Fruit fly (Drosophila melanogaster): ENCODE results near the gene CG33710.
A peak's percentile ranks its signal among the peaks of the same experiment; 100 is the strongest.

CG33710 gene

dm6 chr3L:20000878-20001640, 48.5 kb upstream of the CG33710 start (continued):
- no peak for TF ChIP-seq Kr (GFP tag; optimal IDR thresholded peaks at IDR 0.05)
- no peak for TF ChIP-seq CG17328 (GFP tag; IDR thresholded peaks at IDR 0.05)
- no peak for TF ChIP-seq hkb (optimal IDR thresholded peaks at IDR 0.05)
- TF ChIP-seq hkb (GFP tag; IDR thresholded peaks at IDR 0.05): no peak
- no peak for TF ChIP-seq CG34422 (GFP tag; IDR thresholded peaks at IDR 0.05)
- TF ChIP-seq NC2β (GFP tag; optimal IDR thresholded peaks at IDR 0.05): no peak
- peak in 1 of 2 experiments; percentile 91 for TF ChIP-seq Pdp1 (GFP tag; optimal IDR thresholded peaks at IDR 0.05)
- TF ChIP-seq CG32772 (GFP tag; IDR thresholded peaks at IDR 0.05): no peak
- TF ChIP-seq CG16863 (GFP tag; optimal IDR thresholded peaks at IDR 0.05): no peak
- TF ChIP-seq br (optimal IDR thresholded peaks at IDR 0.05): no peak
- TF ChIP-seq prd (optimal IDR thresholded peaks at IDR 0.05): no peak
- TF ChIP-seq prd (GFP tag; IDR thresholded peaks at IDR 0.05): no peak
- no peak for TF ChIP-seq Lhr (GFP tag; optimal IDR thresholded peaks at IDR 0.05)
- no peak for TF ChIP-seq repo (GFP tag; optimal IDR thresholded peaks at IDR 0.05)
- no peak for TF ChIP-seq fru (optimal IDR thresholded peaks at IDR 0.05)
- no peak for TF ChIP-seq CG3281 (GFP tag; optimal IDR thresholded peaks at IDR 0.05)
- TF ChIP-seq CG2116 (GFP tag; optimal IDR thresholded peaks at IDR 0.05): peak; percentile 23
- TF ChIP-seq bsh (GFP tag; optimal IDR thresholded peaks at IDR 0.05): no peak
- TF ChIP-seq her (GFP tag; optimal IDR thresholded peaks at IDR 0.05): no peak
- no peak for TF ChIP-seq Poxn (GFP tag; IDR thresholded peaks at IDR 0.05)
- no peak for TF ChIP-seq CG32767 (GFP tag; IDR thresholded peaks at IDR 0.05)
- no peak for TF ChIP-seq jumu (GFP tag; optimal IDR thresholded peaks at IDR 0.05)
- no peak for TF ChIP-seq HmgZ (tag; optimal IDR thresholded peaks at IDR 0.05)
- TF ChIP-seq CG4730 (GFP tag; IDR thresholded peaks at IDR 0.05): no peak
- TF ChIP-seq crp (GFP tag; optimal IDR thresholded peaks at IDR 0.05): no peak
- no peak for TF ChIP-seq vnd (GFP tag; IDR thresholded peaks at IDR 0.05; ENCODE audit: partially characterized antibody)
- no peak for TF ChIP-seq Atf-2 (GFP tag; optimal IDR thresholded peaks at IDR 0.05)
- peak; percentile 97 for TF ChIP-seq pfk (GFP tag; optimal IDR thresholded peaks at IDR 0.05)
- no peak for TF ChIP-seq CG13894 (tag; optimal IDR thresholded peaks at IDR 0.05)
- no peak for TF ChIP-seq Aef1 (GFP tag; IDR thresholded peaks at IDR 0.05)
- peak; percentile 23 for TF ChIP-seq Sry-δ (GFP tag; optimal IDR thresholded peaks at IDR 0.05)
- no peak for TF ChIP-seq CG4404 (GFP tag; IDR thresholded peaks at IDR 0.05)
- TF ChIP-seq CG6854 (GFP tag; optimal IDR thresholded peaks at IDR 0.05): no peak
- no peak for TF ChIP-seq Hmx (GFP tag; optimal IDR thresholded peaks at IDR 0.05)
- peak; percentile 62 for TF ChIP-seq CG4617 (GFP tag; optimal IDR thresholded peaks at IDR 0.05; ENCODE audit: borderline replicate concordance)
- no peak for TF ChIP-seq gce (GFP tag; IDR thresholded peaks at IDR 0.05)
- TF ChIP-seq CG7372 (GFP tag; IDR thresholded peaks at IDR 0.05): no peak
- no peak for TF ChIP-seq chif (GFP tag; optimal IDR thresholded peaks at IDR 0.05)
- TF ChIP-seq Six4 (GFP tag; optimal IDR thresholded peaks at IDR 0.05): no peak
- TF ChIP-seq CG5953 (GFP tag; IDR thresholded peaks at IDR 0.05): no peak
- no peak for TF ChIP-seq slou (GFP tag; optimal IDR thresholded peaks at IDR 0.05)
- peak; percentile 38; the same call in 1 of the 2 replicates for TF ChIP-seq MBD-R2 (GFP tag; IDR thresholded peaks at IDR 0.05)
- no peak for TF ChIP-seq tgo (GFP tag; IDR thresholded peaks at IDR 0.05)
- TF ChIP-seq CG3163 (GFP tag; optimal IDR thresholded peaks at IDR 0.05): no peak
- TF ChIP-seq Xrp1 (GFP tag; IDR thresholded peaks at IDR 0.05): no peak
- no peak for TF ChIP-seq CG12104 (GFP tag; optimal IDR thresholded peaks at IDR 0.05)
- no peak for TF ChIP-seq PHDP (tag; optimal IDR thresholded peaks at IDR 0.05)
- no peak for TF ChIP-seq C15 (GFP tag; IDR thresholded peaks at IDR 0.05)
- TF ChIP-seq CG11093 (GFP tag; IDR thresholded peaks at IDR 0.05): no peak
- no peak for TF ChIP-seq CG2129 (GFP tag; IDR thresholded peaks at IDR 0.05; ENCODE audit: partially characterized antibody)
- no peak for TF ChIP-seq CG1647 (GFP tag; optimal IDR thresholded peaks at IDR 0.05)
- no peak for TF ChIP-seq tx (GFP tag; optimal IDR thresholded peaks at IDR 0.05)

Data from whole organism, embryonic.